Fruit fly (Drosophila melanogaster) S2 (cell line): ENCODE measurements around the gene wtrw.

Source experiments
- CG8478 ChIP-seq: fragments of >200 bp; optimal IDR thresholded peaks from 2 replicates; lab custom pipeline; 2018
- CTCF ChIP-seq, 2 experiments: fragments of >200 bp; optimal IDR thresholded peaks; 2 replicates each; lab custom pipeline; 2018

DNA sequence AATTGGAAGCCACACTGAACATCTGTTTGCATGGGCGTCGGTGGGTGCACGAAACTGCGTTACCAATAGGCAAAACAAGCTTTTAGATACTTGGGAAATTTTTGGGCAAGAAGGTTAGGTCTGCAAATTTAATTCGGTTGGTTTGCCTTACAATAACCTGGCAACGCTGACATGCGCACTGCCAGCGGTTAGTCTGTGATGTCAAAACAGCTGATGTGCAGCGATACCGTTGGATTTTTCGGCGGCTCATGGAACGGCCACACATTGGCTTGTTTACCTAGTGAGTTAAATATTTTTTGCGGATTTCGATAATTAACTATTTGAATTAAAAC, 4.3 kb upstream of the wtrw start, which contains the start of gene ArgRS-m:
- TF ChIP-seq CG8478 (lab: Kevin White, UChicago) (no peak), CTCF (optimal IDR thresholded peaks at IDR 0.05; lab: Kevin White, UChicago) (peak in 1 of 2 experiments; percentile 8)
